Worm (Caenorhabditis elegans): ENCODE measurements around the gene R13A1.1.

ce11 chrIV:7186756-7187155, 33.1 kb upstream of the R13A1.1 start, which contains the start of gene str-249:
- TF ChIP-seq flt-1 (GFP tag; IDR thresholded peaks at IDR 0.05) (no peak), ama-1 (optimal IDR thresholded peaks at IDR 0.05) (no peak), sea-1 (GFP tag; conservative IDR thresholded peaks at IDR 0.05) (no peak), tbx-11 (GFP tag; IDR thresholded peaks at IDR 0.05) (no peak), B0310.2 (tag; optimal IDR thresholded peaks at IDR 0.05) (no peak), hnd-1 (tag; optimal IDR thresholded peaks at IDR 0.05) (no peak), aly-1 (tag; optimal IDR thresholded peaks at IDR 0.05) (no peak), scrt-1 (GFP tag; IDR thresholded peaks at IDR 0.05) (no peak), tbx-37 (GFP tag; conservative IDR thresholded peaks at IDR 0.05) (no peak)
